Worm (Caenorhabditis elegans): ENCODE measurements around the gene fbxl-3.

ce11 chrII:5398779-5399178 is at the start of gene fbxl-3:
- TF ChIP-seq nhr-237 (tag; optimal IDR thresholded peaks at IDR 0.05): no peak
- TF ChIP-seq nhr-28 (tag; optimal IDR thresholded peaks at IDR 0.05): no peak
- no peak for TF ChIP-seq nhr-11 (tag; optimal IDR thresholded peaks at IDR 0.05)
